Worm (Caenorhabditis elegans) whole organism, early embryonic: ENCODE measurements around the gene del-1.

Experiments
- B0310.2 ChIP-seq: sonication (generic microtip); optimal IDR thresholded peaks from 2 replicates; lab custom pipeline; 2016; ENCODE audit warnings: mild to moderate bottlenecking, missing genetic modification characterization, missing compliant biosample characterization
- F13C5.2 ChIP-seq: sonication (generic microtip); optimal IDR thresholded peaks from 2 replicates; lab custom pipeline; 2017; ENCODE audit warnings: mild to moderate bottlenecking, missing genetic modification characterization, inconsistent platforms, missing compliant biosample characterization
- aly-1 ChIP-seq: sonication (generic microtip); optimal IDR thresholded peaks from 2 replicates; lab custom pipeline; 2016; ENCODE audit warnings: missing genetic modification characterization, missing compliant biosample characterization
- ama-1 ChIP-seq: fragments of 150-350 bp; optimal IDR thresholded peaks from 2 replicates; lab custom pipeline; 2014
- ceh-13 ChIP-seq: fragments of 200-800 bp; sonication (Bioruptor generic); optimal IDR thresholded peaks from 2 replicates; lab custom pipeline; 2018; ENCODE audit warnings: mild to moderate bottlenecking, missing genetic modification characterization, missing compliant biosample characterization
- ceh-36 ChIP-seq: sonication (generic microtip); optimal IDR thresholded peaks from 2 replicates; lab custom pipeline; 2016; ENCODE audit warnings: missing genetic modification characterization, inconsistent platforms, missing compliant biosample characterization
- ets-7 ChIP-seq: sonication (generic microtip); optimal IDR thresholded peaks from 2 replicates; lab custom pipeline; 2016; ENCODE audit warnings: missing genotype, missing genetic modification characterization, missing compliant biosample characterization
- flt-1 ChIP-seq: fragments of 200-800 bp; sonication (Bioruptor generic); IDR thresholded peaks from 2 replicates; pipeline ENCODE4 v1.3.6; 2022; ENCODE audit warnings: missing genetic modification characterization, missing compliant biosample characterization
- hmbx-1 ChIP-seq: sonication (generic microtip); optimal IDR thresholded peaks from 2 replicates; lab custom pipeline; 2016; ENCODE audit warnings: mild to moderate bottlenecking, missing genetic modification characterization, missing compliant biosample characterization
- hmg-4 ChIP-seq: fragments of 200-800 bp; sonication (Bioruptor generic); optimal IDR thresholded peaks from 2 replicates; lab custom pipeline; 2018; ENCODE audit warnings: mild to moderate bottlenecking, missing genetic modification characterization, missing compliant biosample characterization
- hnd-1 ChIP-seq: sonication (generic microtip); optimal IDR thresholded peaks from 2 replicates; lab custom pipeline; 2016; ENCODE audit warnings: missing genetic modification characterization, missing compliant biosample characterization
- pes-1 ChIP-seq: fragments of 200-800 bp; sonication (Bioruptor generic); IDR thresholded peaks from 2 replicates; pipeline ENCODE4 v1.3.6; 2022; ENCODE audit warnings: missing genetic modification reagents, missing genetic modification characterization, missing compliant biosample characterization
- scrt-1 ChIP-seq: fragments of 200-800 bp; sonication (Bioruptor generic); IDR thresholded peaks from 2 replicates; pipeline ENCODE4 v1.3.6; 2022; ENCODE audit warnings: missing genetic modification characterization, missing compliant biosample characterization
- sea-1 ChIP-seq: fragments of 200-800 bp; sonication (Bioruptor generic); conservative IDR thresholded peaks from 2 replicates; pipeline ENCODE4 v1.3.6; 2022; ENCODE audit warnings: missing genetic modification characterization, missing compliant biosample characterization
- tbx-11 ChIP-seq: fragments of 200-800 bp; sonication (Bioruptor generic); IDR thresholded peaks from 2 replicates; pipeline ENCODE4 v1.3.6; 2022; ENCODE audit warnings: missing genetic modification characterization, missing compliant biosample characterization
- tbx-37 ChIP-seq: fragments of 200-800 bp; sonication (Bioruptor generic); conservative IDR thresholded peaks from 2 replicates; pipeline ENCODE4 v1.3.6; 2022; ENCODE audit warnings: missing genetic modification reagents, missing genetic modification characterization, missing compliant biosample characterization
- tra-4 ChIP-seq: sonication (generic microtip); optimal IDR thresholded peaks from 2 replicates; lab custom pipeline; 2017; ENCODE audit warnings: missing genetic modification characterization, missing compliant biosample characterization

Gene del-1

DNA sequence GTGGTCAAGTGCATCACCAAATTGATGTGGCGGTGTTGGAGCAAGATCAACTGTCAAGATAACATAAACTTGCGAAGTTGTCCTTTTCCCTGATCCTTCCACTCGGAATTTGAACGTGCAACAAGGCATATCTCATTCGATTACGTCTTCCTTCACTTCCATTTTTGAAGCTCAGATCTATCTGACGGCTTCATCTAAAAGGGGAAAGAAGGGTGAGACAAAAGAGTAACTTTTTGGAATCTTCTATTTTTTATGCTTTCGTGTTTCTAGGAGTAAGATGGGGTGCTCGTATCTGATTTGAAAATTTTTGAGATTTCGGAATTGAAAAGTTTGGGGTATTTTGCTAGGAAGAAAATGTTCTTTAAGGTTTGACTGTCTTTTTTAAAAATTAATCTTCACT, 711 bp upstream of the del-1 start:
- TF ChIP-seq tra-4 (tag; lab: Kevin White, UChicago) (no peak), tbx-11 (GFP tag; lab: Robert Waterston, UW) (no peak), pes-1 (GFP tag; lab: Robert Waterston, UW) (no peak), sea-1 (GFP tag; lab: Robert Waterston, UW) (no peak), hmg-4 (GFP tag; lab: Kevin White, UChicago) (no peak), tbx-37 (no peak), ama-1 (lab: Kevin White, UChicago) (no peak), ets-7 (no peak), F13C5.2 (tag; lab: Kevin White, UChicago) (no peak), ceh-36 (tag; lab: Kevin White, UChicago) (no peak), hmbx-1 (tag; lab: Kevin White, UChicago) (no peak), aly-1 (no peak)

DNA sequence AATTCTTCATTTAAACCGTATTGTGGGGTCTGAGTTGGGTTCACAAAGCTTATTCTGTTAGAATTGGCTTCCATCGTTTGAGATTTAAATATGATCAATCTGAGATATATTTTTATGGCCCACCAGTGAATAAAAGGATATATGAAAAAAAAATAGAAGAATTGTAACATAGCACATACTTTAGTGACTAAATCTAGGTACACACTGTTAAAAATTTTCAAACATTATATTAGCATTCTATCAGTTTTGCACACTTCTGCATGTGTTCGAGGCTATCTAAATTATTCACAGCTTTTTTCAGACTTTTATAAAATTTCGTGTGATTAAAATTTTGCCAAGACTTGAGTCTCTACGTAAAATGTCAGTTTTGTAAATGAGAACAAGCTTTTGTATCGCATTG, 13.6 kb downstream of the del-1 start, which contains the start of gene E02H4.2:
TSS of gene E02H4.2 (minus strand) at position 101 of the 400 bp plus-strand sequence.
- TF ChIP-seq F13C5.2 (tag; lab: Kevin White, UChicago), result no peak
- no peak for TF ChIP-seq ceh-36 (tag; lab: Kevin White, UChicago)
- TF ChIP-seq scrt-1, result no peak
- TF ChIP-seq hnd-1, result no peak
- TF ChIP-seq aly-1, result no peak
- no peak for TF ChIP-seq sea-1 (GFP tag; lab: Robert Waterston, UW)
- no peak for TF ChIP-seq hmbx-1 (tag; lab: Kevin White, UChicago)
- TF ChIP-seq pes-1 (GFP tag; lab: Robert Waterston, UW), result no peak
- TF ChIP-seq flt-1 (GFP tag; lab: Robert Waterston, UW), result no peak
- TF ChIP-seq B0310.2 (tag; lab: Kevin White, UChicago), result no peak
- TF ChIP-seq ets-7, result no peak
- no peak for TF ChIP-seq hmg-4 (GFP tag; lab: Kevin White, UChicago)
- no peak for TF ChIP-seq tra-4 (tag; lab: Kevin White, UChicago)
- no peak for TF ChIP-seq tbx-11 (GFP tag; lab: Robert Waterston, UW)

- TF ChIP-seq tbx-37 (no peak), hmbx-1 (tag; lab: Kevin White, UChicago) (no peak), tbx-11 (GFP tag; lab: Robert Waterston, UW) (no peak), pes-1 (GFP tag; lab: Robert Waterston, UW) (no peak), ceh-13 (GFP tag; lab: Kevin White, UChicago) (no peak), sea-1 (GFP tag; lab: Robert Waterston, UW) (no peak), ama-1 (lab: Kevin White, UChicago) (no peak), B0310.2 (tag; lab: Kevin White, UChicago) (no peak), aly-1 (no peak), hnd-1 (no peak), F13C5.2 (tag; lab: Kevin White, UChicago) (no peak), hmg-4 (GFP tag; lab: Kevin White, UChicago) (no peak), ets-7 (no peak), flt-1 (GFP tag; lab: Robert Waterston, UW) (no peak), tra-4 (tag; lab: Kevin White, UChicago) (no peak), ceh-36 (tag; lab: Kevin White, UChicago) (no peak), scrt-1 (no peak)
These were observed 20.0 kb downstream of the del-1 start for ce11 chrX:14287888-14288287.

- no peak for TF ChIP-seq scrt-1
- no peak for TF ChIP-seq ama-1 (lab: Kevin White, UChicago)
- no peak for TF ChIP-seq hmg-4 (GFP tag; lab: Kevin White, UChicago)
- no peak for TF ChIP-seq B0310.2 (tag; lab: Kevin White, UChicago)
- TF ChIP-seq ceh-36 (tag; lab: Kevin White, UChicago), result no peak
- TF ChIP-seq aly-1, result no peak
- no peak for TF ChIP-seq sea-1 (GFP tag; lab: Robert Waterston, UW)
- no peak for TF ChIP-seq tra-4 (tag; lab: Kevin White, UChicago)
- TF ChIP-seq ets-7, result no peak
- no peak for TF ChIP-seq hmbx-1 (tag; lab: Kevin White, UChicago)
- no peak for TF ChIP-seq ceh-13 (GFP tag; lab: Kevin White, UChicago)
- no peak for TF ChIP-seq tbx-37
- no peak for TF ChIP-seq hnd-1
These were observed 22.1 kb downstream of the del-1 start for ce11 chrX:14289993-14290392.

- TF ChIP-seq pes-1 (GFP tag; lab: Robert Waterston, UW) (no peak), tbx-37 (no peak), flt-1 (GFP tag; lab: Robert Waterston, UW) (no peak), scrt-1 (no peak), tra-4 (tag; lab: Kevin White, UChicago) (no peak), ceh-36 (tag; lab: Kevin White, UChicago) (no peak), ama-1 (lab: Kevin White, UChicago) (no peak), aly-1 (no peak), hnd-1 (no peak), ceh-13 (GFP tag; lab: Kevin White, UChicago) (no peak), hmg-4 (GFP tag; lab: Kevin White, UChicago) (no peak), hmbx-1 (tag; lab: Kevin White, UChicago) (no peak), sea-1 (GFP tag; lab: Robert Waterston, UW) (no peak), tbx-11 (GFP tag; lab: Robert Waterston, UW) (no peak), ets-7 (no peak), B0310.2 (tag; lab: Kevin White, UChicago) (no peak), F13C5.2 (tag; lab: Kevin White, UChicago) (no peak)
These were observed 24.8 kb downstream of the del-1 start for ce11 chrX:14292632-14293031.

- no peak for TF ChIP-seq ets-7
- TF ChIP-seq hmg-4 (GFP tag; lab: Kevin White, UChicago), result no peak
- TF ChIP-seq ceh-13 (GFP tag; lab: Kevin White, UChicago), result no peak
- TF ChIP-seq B0310.2 (tag; lab: Kevin White, UChicago), result no peak
- no peak for TF ChIP-seq pes-1 (GFP tag; lab: Robert Waterston, UW)
- TF ChIP-seq ceh-36 (tag; lab: Kevin White, UChicago), result no peak
- TF ChIP-seq hnd-1, result no peak
- no peak for TF ChIP-seq aly-1
- TF ChIP-seq tra-4 (tag; lab: Kevin White, UChicago), result no peak
- no peak for TF ChIP-seq sea-1 (GFP tag; lab: Robert Waterston, UW)
- no peak for TF ChIP-seq tbx-37
- no peak for TF ChIP-seq scrt-1
- TF ChIP-seq F13C5.2 (tag; lab: Kevin White, UChicago), result no peak
- no peak for TF ChIP-seq tbx-11 (GFP tag; lab: Robert Waterston, UW)
These were observed 28.7 kb downstream of the del-1 start, which contains the start of gene madd-3 for ce11 chrX:14296559-14296958. Gene madd-3, minus strand, starts transcription at chrX:14296659.

DNA sequence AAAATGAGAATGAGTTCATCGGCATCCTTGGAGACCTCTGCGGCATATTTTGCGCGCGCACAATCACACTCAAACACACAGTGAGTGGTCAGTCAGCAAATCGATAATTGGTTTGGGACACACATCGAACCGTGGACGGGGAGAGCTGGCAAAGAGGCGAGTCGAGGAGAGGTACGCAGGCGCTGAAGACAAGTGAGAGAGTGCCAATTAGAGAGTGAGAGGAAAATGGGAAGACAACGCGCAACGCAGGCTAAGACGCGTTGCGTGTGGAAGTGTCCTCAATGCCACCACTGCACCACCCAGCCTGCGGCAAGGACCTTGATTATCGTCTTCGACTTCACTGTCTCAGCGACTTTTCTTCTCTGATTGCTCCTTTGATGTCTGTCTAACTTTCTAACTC, 29.3 kb downstream of the del-1 start:
- TF ChIP-seq sea-1 (GFP tag; lab: Robert Waterston, UW) (no peak), hmg-4 (GFP tag; lab: Kevin White, UChicago) (peak; percentile 75), tbx-11 (GFP tag; lab: Robert Waterston, UW) (no peak), B0310.2 (tag; lab: Kevin White, UChicago) (no peak)
